Worm (Caenorhabditis elegans) whole organism, mixed stage, embryonic: ENCODE measurements around the gene Y48A6C.8.

Experiments
- M03D4.4 ChIP-seq: sonication (generic microtip); optimal IDR thresholded peaks from 2 replicates; lab custom pipeline; 2017; ENCODE audit warnings: mild to moderate bottlenecking, missing genetic modification characterization, missing compliant biosample characterization
- bed-3 ChIP-seq: fragments of 200-800 bp; sonication (Bioruptor generic); optimal IDR thresholded peaks from 3 replicates; lab custom pipeline; 2018; ENCODE audit warnings: mild to moderate bottlenecking, missing genetic modification characterization, moderate library complexity, missing compliant biosample characterization
- ceh-83 ChIP-seq: fragments of 200-800 bp; sonication (Bioruptor generic); optimal IDR thresholded peaks from 2 replicates; lab custom pipeline; 2018; ENCODE audit warnings: mild to moderate bottlenecking, missing genetic modification characterization, missing compliant biosample characterization
- cnd-1 ChIP-seq: fragments of 200-800 bp; sonication (Bioruptor generic); optimal IDR thresholded peaks from 2 replicates; lab custom pipeline; 2018; ENCODE audit warnings: mild to moderate bottlenecking, missing genetic modification characterization, missing compliant biosample characterization
- drap-1 ChIP-seq: fragments of 200-800 bp; sonication (Bioruptor generic); optimal IDR thresholded peaks from 3 replicates; lab custom pipeline; 2018; ENCODE audit warnings: mild to moderate bottlenecking, missing genetic modification characterization, missing compliant biosample characterization
- elt-1 ChIP-seq: sonication (generic microtip); optimal IDR thresholded peaks from 2 replicates; lab custom pipeline; 2017; ENCODE audit warnings: missing genetic modification characterization, mild to moderate bottlenecking, missing compliant biosample characterization, antibody characterized with exemption, moderate library complexity, borderline replicate concordance; ENCODE audit not compliant: insufficient read depth
- elt-3 ChIP-seq: fragments of 150-350 bp; optimal IDR thresholded peaks from 2 replicates; lab custom pipeline; 2014; ENCODE audit warnings: missing biosample characterization, missing genetic modification characterization
- flh-1 ChIP-seq: fragments of 200-800 bp; sonication (Bioruptor generic); optimal IDR thresholded peaks from 2 replicates; lab custom pipeline; 2018; ENCODE audit warnings: mild to moderate bottlenecking, missing genetic modification characterization, moderate library complexity, missing compliant biosample characterization
- ham-2 ChIP-seq: fragments of 200-800 bp; sonication (Bioruptor generic); optimal IDR thresholded peaks from 2 replicates; lab custom pipeline; 2018; ENCODE audit warnings: mild to moderate bottlenecking, missing genetic modification characterization, missing compliant biosample characterization
- hlh-1 ChIP-seq: fragments of 150-350 bp; optimal IDR thresholded peaks from 2 replicates; lab custom pipeline; 2014; ENCODE audit warnings: missing biosample characterization, missing genetic modification reagents, missing genetic modification characterization
- lin-13 ChIP-seq: fragments of 150-350 bp; optimal IDR thresholded peaks from 2 replicates; lab custom pipeline; 2014; ENCODE audit warnings: missing biosample characterization, missing genetic modification characterization
- lsy-2 ChIP-seq: fragments of 150-350 bp; optimal IDR thresholded peaks from 2 replicates; lab custom pipeline; 2014; ENCODE audit warnings: missing biosample characterization, missing genetic modification characterization
- mab-5 ChIP-seq: fragments of 150-350 bp; optimal IDR thresholded peaks from 2 replicates; lab custom pipeline; 2014; ENCODE audit warnings: missing biosample characterization, missing genetic modification characterization
- mep-1 ChIP-seq: fragments of 150-350 bp; optimal IDR thresholded peaks from 2 replicates; lab custom pipeline; 2017; ENCODE audit warnings: missing biosample characterization, missing genetic modification reagents, missing genetic modification characterization, inconsistent platforms
- mls-2 ChIP-seq: sonication (generic microtip); optimal IDR thresholded peaks from 2 replicates; lab custom pipeline; 2016; ENCODE audit warnings: mild to moderate bottlenecking, missing genetic modification characterization, moderate library complexity, missing compliant biosample characterization
- nhr-12 ChIP-seq: fragments of 150-350 bp; optimal IDR thresholded peaks from 2 replicates; lab custom pipeline; 2014; ENCODE audit warnings: missing biosample characterization, missing genetic modification characterization
- nhr-2 ChIP-seq: fragments of 150-350 bp; optimal IDR thresholded peaks from 2 replicates; lab custom pipeline; 2014; ENCODE audit warnings: missing biosample characterization, missing genetic modification characterization
- nhr-237 ChIP-seq: fragments of 150-350 bp; optimal IDR thresholded peaks from 2 replicates; lab custom pipeline; 2014; ENCODE audit warnings: missing biosample characterization, missing genetic modification characterization
- nhr-28 ChIP-seq: fragments of 150-350 bp; optimal IDR thresholded peaks from 2 replicates; lab custom pipeline; 2014; ENCODE audit warnings: missing biosample characterization, missing genetic modification characterization
- nhr-76 ChIP-seq: sonication (generic microtip); optimal IDR thresholded peaks from 2 replicates; lab custom pipeline; 2017; ENCODE audit warnings: missing biosample characterization, missing genetic modification characterization
- pha-4 ChIP-seq: fragments of 150-350 bp; optimal IDR thresholded peaks from 2 replicates; lab custom pipeline; 2018; ENCODE audit warnings: missing biosample characterization, missing genetic modification reagents, missing genetic modification characterization
- snpc-4 ChIP-seq: fragments of 150-350 bp; optimal IDR thresholded peaks from 2 replicates; lab custom pipeline; 2014; ENCODE audit warnings: missing biosample characterization, missing genetic modification characterization
- sptf-1 ChIP-seq: sonication (generic microtip); optimal IDR thresholded peaks from 2 replicates; lab custom pipeline; 2017; ENCODE audit warnings: mild to moderate bottlenecking, missing genetic modification characterization, moderate library complexity, missing compliant biosample characterization
- tbx-8 ChIP-seq: fragments of 200-800 bp; sonication (Bioruptor generic); optimal IDR thresholded peaks from 2 replicates; lab custom pipeline; 2018; ENCODE audit warnings: mild to moderate bottlenecking, missing genetic modification characterization, moderate library complexity, missing compliant biosample characterization
- unc-120 ChIP-seq: sonication (generic microtip); optimal IDR thresholded peaks from 2 replicates; lab custom pipeline; 2017; ENCODE audit warnings: missing genetic modification characterization, missing compliant biosample characterization; ENCODE audit not compliant: poor library complexity, severe bottlenecking
- unc-39 ChIP-seq: fragments of 150-350 bp; optimal IDR thresholded peaks from 2 replicates; lab custom pipeline; 2014; ENCODE audit warnings: missing biosample characterization, missing genetic modification characterization
- unc-62 ChIP-seq: fragments of 150-350 bp; optimal IDR thresholded peaks from 2 replicates; lab custom pipeline; 2014; ENCODE audit warnings: missing biosample characterization, missing genetic modification reagents, missing genetic modification characterization
- zip-8 ChIP-seq: fragments of 150-350 bp; optimal IDR thresholded peaks from 2 replicates; lab custom pipeline; 2014; ENCODE audit warnings: missing biosample characterization, missing genetic modification characterization
- ztf-11 ChIP-seq: fragments of 150-350 bp; optimal IDR thresholded peaks from 2 replicates; lab custom pipeline; 2014; ENCODE audit warnings: missing biosample characterization, missing genetic modification characterization

The Y48A6C.8 gene

ce11 chrIII:11090112-11090648 is 37.2 kb downstream of the Y48A6C.8 start:
- TF ChIP-seq nhr-2 (tag; lab: Kevin White, UChicago) (peak; percentile 49), zip-8 (tag; lab: Kevin White, UChicago) (peak; percentile 65), mls-2 (tag; lab: Kevin White, UChicago) (no peak), lin-13 (peak; percentile 37)

- TF ChIP-seq tbx-8 (GFP tag; lab: Kevin White, UChicago) (no peak), pha-4 (tag; lab: Kevin White, UChicago) (no peak), mab-5 (tag; lab: Kevin White, UChicago) (no peak), mep-1 (tag; lab: Kevin White, UChicago) (no peak), flh-1 (GFP tag; lab: Kevin White, UChicago) (no peak), unc-62 (GFP tag; lab: Kevin White, UChicago) (no peak), nhr-28 (no peak), nhr-76 (tag; lab: Kevin White, UChicago) (no peak), mls-2 (tag; lab: Kevin White, UChicago) (no peak), unc-39 (tag; lab: Kevin White, UChicago) (no peak), M03D4.4 (tag; lab: Kevin White, UChicago) (no peak)
Measured at ce11 chrIII:11088187-11088586, 39.2 kb downstream of the Y48A6C.8 start, which contains the start of gene W09D6.5. W09D6.5 (plus strand) TSS chrIII:11088487.

- TF ChIP-seq drap-1 (GFP tag; lab: Kevin White, UChicago) (no peak), elt-1 (tag; lab: Kevin White, UChicago) (peak; percentile 56), sptf-1 (tag; lab: Kevin White, UChicago) (no peak), ceh-83 (GFP tag; lab: Kevin White, UChicago) (no peak), nhr-28 (no peak)
Measured at ce11 chrIII:11087442-11087841, 40.0 kb downstream of the Y48A6C.8 start.

ce11 chrIII:11083993-11084392 is 43.4 kb downstream of the Y48A6C.8 start:
- TF ChIP-seq unc-39 (tag; lab: Kevin White, UChicago) (no peak), nhr-12 (no peak), elt-3 (no peak), mls-2 (tag; lab: Kevin White, UChicago) (no peak), nhr-76 (tag; lab: Kevin White, UChicago) (no peak), bed-3 (GFP tag; lab: Kevin White, UChicago) (no peak), ceh-83 (GFP tag; lab: Kevin White, UChicago) (no peak), flh-1 (GFP tag; lab: Kevin White, UChicago) (no peak), lsy-2 (tag; lab: Kevin White, UChicago) (no peak), unc-62 (GFP tag; lab: Kevin White, UChicago) (no peak), cnd-1 (tag; lab: Kevin White, UChicago) (no peak), hlh-1 (no peak), drap-1 (GFP tag; lab: Kevin White, UChicago) (no peak), ztf-11 (tag; lab: Kevin White, UChicago) (no peak)

ce11 chrIII:11082604-11083003 is 44.8 kb downstream of the Y48A6C.8 start:
- TF ChIP-seq unc-120 (tag; lab: Kevin White, UChicago) = no peak
- no peak for TF ChIP-seq mep-1 (tag; lab: Kevin White, UChicago)
- no peak for TF ChIP-seq nhr-237 (tag; lab: Kevin White, UChicago)
- no peak for TF ChIP-seq unc-39 (tag; lab: Kevin White, UChicago)
- no peak for TF ChIP-seq nhr-2 (tag; lab: Kevin White, UChicago)
- no peak for TF ChIP-seq lin-13
- TF ChIP-seq zip-8 (tag; lab: Kevin White, UChicago) = no peak
- TF ChIP-seq lsy-2 (tag; lab: Kevin White, UChicago) = no peak
- no peak for TF ChIP-seq flh-1 (GFP tag; lab: Kevin White, UChicago)
- no peak for TF ChIP-seq snpc-4 (tag; lab: Kevin White, UChicago)
- TF ChIP-seq ham-2 = no peak
- no peak for TF ChIP-seq elt-1 (tag; lab: Kevin White, UChicago)
- TF ChIP-seq nhr-76 (tag; lab: Kevin White, UChicago) = no peak
- no peak for TF ChIP-seq ceh-83 (GFP tag; lab: Kevin White, UChicago)
- TF ChIP-seq pha-4 (tag; lab: Kevin White, UChicago) = peak; percentile 10
- no peak for TF ChIP-seq M03D4.4 (tag; lab: Kevin White, UChicago)
- peak; percentile 60 for TF ChIP-seq hlh-1
